Fruit fly (Drosophila melanogaster) whole organism, embryonic: ENCODE measurements around the gene CG12112.

Experiments
- Blimp-1 ChIP-seq: fragments of 200-800 bp; sonication (Bioruptor generic); optimal IDR thresholded peaks from 3 replicates; lab custom pipeline; 2018; ENCODE audit warnings: missing biosample characterization, missing genetic modification characterization, mild to moderate bottlenecking, moderate library complexity, missing genetic modification reagents
- CG10462 ChIP-seq: fragments of 200-800 bp; sonication (Bioruptor generic); optimal IDR thresholded peaks from 2 replicates; lab custom pipeline; 2016; ENCODE audit warnings: missing biosample characterization, missing genetic modification characterization
- CG15696 ChIP-seq: fragments of 200-800 bp; sonication (Bioruptor generic); optimal IDR thresholded peaks from 2 replicates; lab custom pipeline; 2019; ENCODE audit warnings: missing biosample characterization, mild to moderate bottlenecking, missing genetic modification characterization, moderate library complexity
- CG17802 ChIP-seq: fragments of 200-800 bp; sonication (Bioruptor generic); optimal IDR thresholded peaks from 2 replicates; lab custom pipeline; 2018; ENCODE audit warnings: missing biosample characterization, mild to moderate bottlenecking, missing genetic modification characterization, moderate library complexity
- CG1832 ChIP-seq: fragments of 200-800 bp; sonication (Bioruptor generic); optimal IDR thresholded peaks from 2 replicates; lab custom pipeline; 2017; ENCODE audit warnings: missing biosample characterization, mild to moderate bottlenecking, missing genetic modification characterization, inconsistent platforms
- CG30020 ChIP-seq: fragments of 200-800 bp; optimal IDR thresholded peaks from 2 replicates; lab custom pipeline; 2019; ENCODE audit warnings: missing biosample characterization, mild to moderate bottlenecking, missing genetic modification characterization, moderate library complexity
- CG30403 ChIP-seq: fragments of 200-800 bp; sonication (Bioruptor generic); optimal IDR thresholded peaks from 3 replicates; lab custom pipeline; 2016; ENCODE audit warnings: missing biosample characterization, missing genetic modification characterization
- CG30431 ChIP-seq: fragments of 200-800 bp; sonication (Bioruptor generic); optimal IDR thresholded peaks from 2 replicates; lab custom pipeline; 2017; ENCODE audit warnings: missing biosample characterization, missing genetic modification characterization
- CG31365 ChIP-seq: fragments of 200-800 bp; sonication (Bioruptor generic); optimal IDR thresholded peaks from 2 replicates; lab custom pipeline; 2018; ENCODE audit warnings: missing biosample characterization, mild to moderate bottlenecking, missing genetic modification characterization
- CG34376 ChIP-seq: fragments of 200-800 bp; sonication (Bioruptor generic); optimal IDR thresholded peaks from 2 replicates; lab custom pipeline; 2018; ENCODE audit warnings: missing biosample characterization, mild to moderate bottlenecking, missing genetic modification characterization
- CG3838 ChIP-seq: fragments of 200-800 bp; sonication (Bioruptor generic); optimal IDR thresholded peaks from 3 replicates; lab custom pipeline; 2016; ENCODE audit warnings: missing biosample characterization, missing genetic modification characterization
- CG4360 ChIP-seq: fragments of 200-800 bp; sonication (Bioruptor generic); IDR thresholded peaks from 2 replicates; pipeline ENCODE4 v1.3.6; 2022; ENCODE audit warnings: missing biosample characterization, missing genetic modification characterization
- CG6683 ChIP-seq: fragments of 200-800 bp; sonication (Bioruptor generic); optimal IDR thresholded peaks from 2 replicates; lab custom pipeline; 2017; ENCODE audit warnings: missing biosample characterization, mild to moderate bottlenecking, missing genetic modification characterization, missing genetic modification reagents
- CG7928 ChIP-seq: fragments of 200-800 bp; sonication (Bioruptor generic); optimal IDR thresholded peaks from 2 replicates; lab custom pipeline; 2017; ENCODE audit warnings: missing biosample characterization, mild to moderate bottlenecking, missing genetic modification characterization
- Dad ChIP-seq: fragments of 200-800 bp; sonication (Bioruptor generic); optimal IDR thresholded peaks from 3 replicates; lab custom pipeline; 2016; ENCODE audit warnings: missing biosample characterization, missing genetic modification characterization
- Deaf1 ChIP-seq: fragments of 200-800 bp; optimal IDR thresholded peaks from 3 replicates; lab custom pipeline; 2019; ENCODE audit warnings: missing biosample characterization, mild to moderate bottlenecking, missing genetic modification characterization, moderate library complexity
- Eip74EF ChIP-seq, 2 experiments: fragments of 200-800 bp in 1 of 2; fragments of >200 bp in 1 of 2; sonication (Bioruptor generic) in 1 of 2; optimal IDR thresholded peaks; 2 replicates each; lab custom pipeline; 2017 to 2019; ENCODE audit warnings: missing biosample characterization in 2 of 2, missing genetic modification characterization in 2 of 2, mild to moderate bottlenecking in 1 of 2, moderate library complexity in 1 of 2
- Hr78 ChIP-seq, 2 experiments: fragments of 200-800 bp in 1 of 2; fragments of >200 bp in 1 of 2; sonication (Bioruptor generic) in 1 of 2; optimal IDR thresholded peaks; 2 replicates each; lab custom pipeline; 2017 to 2019; ENCODE audit warnings: missing biosample characterization in 2 of 2, missing genetic modification characterization in 2 of 2, mild to moderate bottlenecking in 1 of 2, moderate library complexity in 1 of 2
- NFAT ChIP-seq: fragments of 200-800 bp; sonication (Bioruptor generic); IDR thresholded peaks from 2 replicates; pipeline ENCODE4 v1.3.6; 2022; ENCODE audit warnings: missing biosample characterization, missing genetic modification characterization
- Pdp1 ChIP-seq, 2 experiments: fragments of 200-800 bp; sonication (Bioruptor generic); optimal IDR thresholded peaks; 3 replicates each; lab custom pipeline; 2016; ENCODE audit warnings: missing biosample characterization in 2 of 2, missing genetic modification characterization in 2 of 2, mild to moderate bottlenecking in 1 of 2, moderate library complexity in 1 of 2
- Rfx ChIP-seq: fragments of 200-800 bp; sonication (Bioruptor generic); IDR thresholded peaks from 2 replicates; pipeline ENCODE4 v1.3.6; 2022; ENCODE audit warnings: missing biosample characterization, missing genetic modification characterization
- Sox102F ChIP-seq: fragments of 200-800 bp; sonication (Bioruptor generic); optimal IDR thresholded peaks from 2 replicates; lab custom pipeline; 2018; ENCODE audit warnings: missing biosample characterization, mild to moderate bottlenecking, missing genetic modification characterization, moderate library complexity
- Trl ChIP-seq, 3 experiments: fragments of >200 bp in 2 of 3; fragments of 200-800 bp in 1 of 3; sonication (Bioruptor generic) in 1 of 3; optimal IDR thresholded peaks; 2 replicates in 1 of 3; 3 replicates in 2 of 3; lab custom pipeline; 2016 to 2017; ENCODE audit warnings: missing biosample characterization in 1 of 3, missing genetic modification characterization in 1 of 3
- cato ChIP-seq: fragments of 200-800 bp; sonication (Bioruptor generic); optimal IDR thresholded peaks from 2 replicates; lab custom pipeline; 2016; ENCODE audit warnings: missing biosample characterization, missing genetic modification characterization, borderline replicate concordance
- cg ChIP-seq: fragments of 200-800 bp; sonication (Bioruptor generic); optimal IDR thresholded peaks from 3 replicates; lab custom pipeline; 2019; ENCODE audit warnings: missing biosample characterization, mild to moderate bottlenecking, missing genetic modification characterization, moderate library complexity
- dmrt11E ChIP-seq: fragments of 200-800 bp; sonication (Bioruptor generic); optimal IDR thresholded peaks from 3 replicates; lab custom pipeline; 2018; ENCODE audit warnings: missing biosample characterization, mild to moderate bottlenecking, missing genetic modification characterization, moderate library complexity
- dmrt99B ChIP-seq: fragments of 200-800 bp; sonication (Bioruptor generic); optimal IDR thresholded peaks from 2 replicates; lab custom pipeline; 2018; ENCODE audit warnings: missing biosample characterization, mild to moderate bottlenecking, missing genetic modification characterization, moderate library complexity
- dpn ChIP-seq, 2 experiments: fragments of 200-800 bp; sonication (Bioruptor generic); optimal IDR thresholded peaks; 3 replicates each; lab custom pipeline; 2016; ENCODE audit warnings: missing biosample characterization in 2 of 2, missing genetic modification characterization in 2 of 2
- ems ChIP-seq: fragments of 200-800 bp; sonication (Bioruptor generic); optimal IDR thresholded peaks from 3 replicates; lab custom pipeline; 2016; ENCODE audit warnings: missing biosample characterization, missing genetic modification characterization
- exex ChIP-seq: fragments of 200-800 bp; sonication (Bioruptor generic); optimal IDR thresholded peaks from 4 replicates; lab custom pipeline; 2018; ENCODE audit warnings: missing biosample characterization, mild to moderate bottlenecking, missing genetic modification characterization, moderate library complexity
- fd3F ChIP-seq: fragments of 200-800 bp; sonication (Bioruptor generic); optimal IDR thresholded peaks from 2 replicates; lab custom pipeline; 2018; ENCODE audit warnings: missing biosample characterization, mild to moderate bottlenecking, missing genetic modification characterization, moderate library complexity
- gce ChIP-seq: fragments of 200-800 bp; sonication (Bioruptor generic); IDR thresholded peaks from 3 replicates; pipeline ENCODE4 v1.3.6; 2022; ENCODE audit warnings: missing biosample characterization, missing genetic modification characterization
- insv ChIP-seq, 2 experiments: fragments of 200-800 bp; sonication (Bioruptor generic); optimal IDR thresholded peaks; 3 replicates each; lab custom pipeline; 2016 to 2018; ENCODE audit warnings: missing biosample characterization in 2 of 2, missing genetic modification characterization in 2 of 2
- mirr ChIP-seq: fragments of 200-800 bp; sonication (Bioruptor generic); optimal IDR thresholded peaks from 3 replicates; lab custom pipeline; 2018; ENCODE audit warnings: missing biosample characterization, mild to moderate bottlenecking, missing genetic modification characterization
- oc ChIP-seq: fragments of 200-800 bp; sonication (Bioruptor generic); optimal IDR thresholded peaks from 2 replicates; lab custom pipeline; 2018; ENCODE audit warnings: missing biosample characterization, mild to moderate bottlenecking, missing genetic modification characterization, moderate library complexity
- phol ChIP-seq: fragments of 200-800 bp; sonication (Bioruptor generic); optimal IDR thresholded peaks from 3 replicates; lab custom pipeline; 2018; ENCODE audit warnings: missing biosample characterization, mild to moderate bottlenecking, missing genetic modification characterization, moderate library complexity
- pros ChIP-seq: fragments of 200-800 bp; sonication (Bioruptor generic); optimal IDR thresholded peaks from 3 replicates; lab custom pipeline; 2019; ENCODE audit warnings: missing biosample characterization, mild to moderate bottlenecking, missing genetic modification characterization, moderate library complexity
- sisA ChIP-seq: fragments of 200-800 bp; sonication (Bioruptor generic); IDR thresholded peaks from 2 replicates; pipeline ENCODE4 v1.3.6; 2022; ENCODE audit warnings: missing biosample characterization, missing genetic modification characterization
- slou ChIP-seq: fragments of 200-800 bp; sonication (Bioruptor generic); optimal IDR thresholded peaks from 3 replicates; lab custom pipeline; 2016; ENCODE audit warnings: missing biosample characterization, missing genetic modification characterization
- zfh2 ChIP-seq: fragments of 200-800 bp; sonication (Bioruptor generic); optimal IDR thresholded peaks from 2 replicates; lab custom pipeline; 2016; ENCODE audit warnings: missing biosample characterization, missing genetic modification characterization

The CG12112 gene

DNA sequence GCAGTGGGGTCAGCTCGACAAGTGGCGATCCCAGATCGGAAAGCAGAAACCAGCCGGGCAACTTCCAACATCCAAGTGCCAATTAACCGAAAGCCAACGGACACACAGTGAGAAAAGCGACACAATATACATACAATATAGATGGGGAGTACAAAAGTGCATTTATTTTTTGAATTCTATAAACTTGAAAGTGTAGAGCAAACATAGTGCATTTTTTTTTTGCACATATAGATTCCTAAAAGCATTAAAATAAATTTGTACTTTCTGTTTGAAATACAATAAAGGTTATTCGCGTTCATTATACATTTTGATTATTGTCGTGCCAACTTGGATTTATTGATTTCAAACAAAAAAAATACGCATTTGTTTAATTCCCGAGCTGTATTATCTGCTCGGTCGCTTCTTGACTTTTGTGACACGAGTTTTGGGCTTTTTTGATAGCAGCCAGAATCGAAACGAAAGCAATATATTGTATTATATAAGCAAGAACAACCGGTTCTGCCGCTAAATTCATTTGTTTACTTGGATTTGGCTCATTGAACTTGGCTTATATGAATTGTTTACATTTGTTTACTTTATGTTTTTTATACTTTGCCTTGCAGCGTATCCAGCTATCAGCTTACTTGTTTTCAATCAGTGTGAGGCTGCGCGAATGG lies 13.1 kb upstream of the CG12112 start, which contains the start of gene spirit:
TSS of gene spirit (minus strand) at position 655 of the 656 bp plus-strand sequence.
- TF ChIP-seq dmrt99B (tag; lab: Kevin White, UChicago), result no peak
- peak in 1 of 2 experiments; percentile 89 for TF ChIP-seq Pdp1 (GFP tag; optimal IDR thresholded peaks at IDR 0.05; lab: Kevin White, UChicago)

DNA sequence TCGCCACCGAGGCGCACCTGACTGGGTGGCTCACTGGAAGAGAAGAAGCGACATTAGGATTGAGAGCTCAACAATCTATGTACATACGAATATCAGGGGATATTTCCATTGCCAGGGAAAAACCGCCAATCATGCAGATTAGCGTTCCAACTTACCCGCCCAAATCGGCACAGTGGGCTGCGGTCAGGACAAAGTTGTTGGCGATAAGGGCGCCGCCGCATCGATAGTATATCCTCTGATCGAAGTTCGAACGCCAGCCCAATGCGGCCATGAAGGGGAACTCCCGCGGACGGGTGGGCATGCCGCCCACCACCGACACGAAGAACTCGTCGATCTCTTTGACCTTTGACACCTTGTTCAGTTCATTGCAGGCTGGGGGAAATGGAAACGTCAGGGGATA lies 11.9 kb upstream of the CG12112 start:
- TF ChIP-seq gce (GFP tag; lab: Robert Waterston, UW) (no peak), CG30403 (no peak), oc (tag; lab: Kevin White, UChicago) (no peak), CG4360 (GFP tag; lab: Robert Waterston, UW) (no peak), Hr78 (GFP tag; optimal IDR thresholded peaks at IDR 0.05; lab: Kevin White, UChicago) (peak in 1 of 2 experiments; percentile 32)
- TF ChIP-seq, all 482 proteins: peak for 1

DNA sequence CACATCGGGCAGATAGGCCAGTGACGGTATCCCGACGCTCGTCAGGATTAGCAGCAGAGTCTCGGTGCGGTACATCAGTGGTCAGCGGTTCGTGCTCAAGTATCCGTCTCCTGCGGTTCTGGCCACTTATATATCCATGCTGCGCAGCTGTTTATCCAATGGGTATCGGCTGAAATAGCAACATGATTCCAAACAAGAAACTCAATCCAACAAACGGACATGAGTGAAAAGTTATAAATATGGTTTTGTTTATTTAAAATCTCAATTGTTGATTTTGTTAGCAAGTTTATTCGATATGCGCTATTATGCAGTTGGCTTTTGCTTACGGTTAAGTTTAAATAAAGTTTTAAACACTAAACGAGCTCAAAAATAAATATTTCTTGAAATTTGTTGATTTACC lies 10.9 kb upstream of the CG12112 start, which contains the start of gene CG12111:
TSS of gene CG12111 (minus strand) at position 101 of the 400 bp plus-strand sequence.
- no peak for TF ChIP-seq CG17802
- TF ChIP-seq CG30403, result no peak
- TF ChIP-seq cato (GFP tag; lab: Kevin White, UChicago), result no peak

DNA sequence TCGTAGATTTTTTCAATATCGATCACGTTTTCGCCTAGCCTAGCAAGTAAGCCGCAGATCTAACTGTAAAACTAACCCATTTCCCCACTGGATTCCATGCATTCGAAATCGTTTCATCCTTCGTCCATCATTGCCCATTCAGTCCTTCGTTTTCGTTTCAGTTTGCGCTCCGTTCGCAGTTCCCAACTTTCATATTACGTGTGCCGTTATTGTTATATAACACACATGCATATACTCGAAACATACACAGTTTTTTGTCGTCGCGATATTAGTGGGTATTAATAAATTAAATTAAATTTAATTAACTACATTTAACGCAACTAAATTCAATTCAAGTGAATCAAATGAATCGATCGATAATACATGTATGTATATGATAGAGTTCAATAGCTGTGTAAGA lies 9.6 kb upstream of the CG12112 start:
- TF ChIP-seq Pdp1 (GFP tag; optimal IDR thresholded peaks at IDR 0.05; lab: Kevin White, UChicago) (peak in 1 of 2 experiments; percentile 93), mirr (GFP tag; lab: Kevin White, UChicago) (no peak)

DNA sequence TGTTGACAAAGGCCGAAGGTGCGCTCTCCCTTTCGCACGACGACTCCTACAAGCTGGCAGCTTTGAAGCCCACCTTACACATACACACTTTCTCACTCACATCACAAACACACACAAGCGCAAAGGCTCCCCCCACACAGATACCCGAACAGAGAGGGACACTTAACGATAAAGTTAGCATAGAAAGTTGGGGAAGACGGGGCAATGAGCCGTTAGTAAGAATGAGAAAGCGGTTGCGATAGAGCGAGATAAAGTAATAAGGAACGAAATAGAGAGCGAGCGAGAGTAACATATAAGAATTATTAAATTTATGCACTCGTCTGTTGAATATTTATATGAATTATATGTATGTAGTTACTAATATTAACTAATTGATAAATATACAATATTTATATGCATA lies 9.0 kb upstream of the CG12112 start:
- TF ChIP-seq CG6683 (GFP tag; lab: Kevin White, UChicago), result no peak
- no peak for TF ChIP-seq CG31365
- TF ChIP-seq fd3F (GFP tag; lab: Kevin White, UChicago), result no peak
- TF ChIP-seq CG34376 (GFP tag; lab: Kevin White, UChicago), result peak; percentile 53
- TF ChIP-seq exex (tag; lab: Kevin White, UChicago), result peak; percentile 1
- no peak for TF ChIP-seq CG15696 (tag; lab: Kevin White, UChicago)
- TF ChIP-seq CG30431 (GFP tag; lab: Kevin White, UChicago), result no peak
- TF ChIP-seq CG1832 (GFP tag; lab: Kevin White, UChicago), result peak; percentile 41
- no peak for TF ChIP-seq Dad (GFP tag; lab: Kevin White, UChicago)
- peak; percentile 12 for TF ChIP-seq pros
- TF ChIP-seq NFAT (GFP tag; lab: Robert Waterston, UW), result 0 out of 2 replicates have a peak, but pooled peaks have one; percentile 14
- TF ChIP-seq dmrt11E (tag; lab: Kevin White, UChicago), result no peak
- TF ChIP-seq CG7928, result no peak
- TF ChIP-seq Rfx, result peak; percentile 19; the same call in 1 of the 2 replicates
- peak in 1 of 2 experiments; percentile 12 for TF ChIP-seq Trl (optimal IDR thresholded peaks at IDR 0.05; lab: Kevin White, UChicago)
- no peak for TF ChIP-seq Trl (GFP tag; optimal IDR thresholded peaks at IDR 0.05; lab: Kevin White, UChicago)
- TF ChIP-seq dpn (GFP tag; optimal IDR thresholded peaks at IDR 0.05; lab: Kevin White, UChicago), result no peak
- no peak for TF ChIP-seq Eip74EF (GFP tag; optimal IDR thresholded peaks at IDR 0.05; lab: Kevin White, UChicago)
- TF ChIP-seq Blimp-1, result peak; percentile 11
- peak; percentile 8 for TF ChIP-seq Deaf1 (tag; lab: Kevin White, UChicago)
- TF ChIP-seq CG3838, result no peak
- no peak for TF ChIP-seq zfh2
- no peak for TF ChIP-seq CG10462 (GFP tag; lab: Kevin White, UChicago)
- peak; percentile 62 for TF ChIP-seq cg (GFP tag; lab: Kevin White, UChicago)
- TF ChIP-seq sisA (GFP tag; lab: Robert Waterston, UW), result no peak
- no peak for TF ChIP-seq slou (GFP tag; lab: Kevin White, UChicago)
- no peak for TF ChIP-seq phol (tag; lab: Kevin White, UChicago)
- no peak for TF ChIP-seq insv (GFP tag; optimal IDR thresholded peaks at IDR 0.05; lab: Kevin White, UChicago)
- TF ChIP-seq CG30020, result no peak
- no peak for TF ChIP-seq Sox102F (GFP tag; lab: Kevin White, UChicago)
- no peak for TF ChIP-seq ems (GFP tag; lab: Kevin White, UChicago)
- TF ChIP-seq, all 482 proteins: peak for 10
